Worm (Caenorhabditis elegans) whole organism, L4 larva: ENCODE data around the gene F19H6.6.

Experiments
- ceh-32 ChIP-seq: sonication (generic microtip); optimal IDR thresholded peaks from 2 replicates; lab custom pipeline; 2016; ENCODE audit warnings: mild to moderate bottlenecking, missing genetic modification characterization, missing compliant biosample characterization; ENCODE audit not compliant: poor library complexity
- egl-27 ChIP-seq: sonication (generic microtip); optimal IDR thresholded peaks from 3 replicates; lab custom pipeline; 2017; ENCODE audit warnings: missing biosample characterization, missing genetic modification reagents, missing genetic modification characterization
- fos-1 ChIP-seq: fragments of 150-350 bp; optimal IDR thresholded peaks from 2 replicates; lab custom pipeline; 2014; ENCODE audit warnings: missing biosample characterization, missing genetic modification characterization
- lin-13 ChIP-seq: fragments of 150-350 bp; optimal IDR thresholded peaks from 2 replicates; lab custom pipeline; 2014; ENCODE audit warnings: missing biosample characterization, missing genetic modification reagents, missing genetic modification characterization
- lin-39 ChIP-seq: fragments of 150-350 bp; optimal IDR thresholded peaks from 2 replicates; lab custom pipeline; 2014; ENCODE audit warnings: missing biosample characterization, missing genetic modification reagents, missing genetic modification characterization
- mep-1 ChIP-seq: fragments of 150-350 bp; sonication (generic microtip); optimal IDR thresholded peaks from 3 replicates; lab custom pipeline; 2014; ENCODE audit warnings: missing biosample characterization, missing genetic modification characterization
- nhr-25 ChIP-seq: sonication (generic microtip); optimal IDR thresholded peaks from 2 replicates; lab custom pipeline; 2017; ENCODE audit warnings: missing genetic modification characterization, mild to moderate bottlenecking, missing compliant biosample characterization, antibody characterized with exemption, moderate library complexity, borderline replicate concordance; ENCODE audit not compliant: insufficient read depth
- nhr-77 ChIP-seq: fragments of 150-350 bp; optimal IDR thresholded peaks from 2 replicates; lab custom pipeline; 2014; ENCODE audit warnings: missing biosample characterization, missing genetic modification characterization
- unc-130 ChIP-seq: sonication (generic microtip); optimal IDR thresholded peaks from 2 replicates; lab custom pipeline; 2016; ENCODE audit warnings: missing genetic modification reagents, missing genetic modification characterization, missing compliant biosample characterization
- zag-1 ChIP-seq: fragments of 150-350 bp; optimal IDR thresholded peaks from 2 replicates; lab custom pipeline; 2014; ENCODE audit warnings: missing biosample characterization, missing genetic modification characterization
- zip-2 ChIP-seq: fragments of 150-350 bp; optimal IDR thresholded peaks from 2 replicates; lab custom pipeline; 2014; ENCODE audit warnings: missing biosample characterization, missing genetic modification characterization

DNA sequence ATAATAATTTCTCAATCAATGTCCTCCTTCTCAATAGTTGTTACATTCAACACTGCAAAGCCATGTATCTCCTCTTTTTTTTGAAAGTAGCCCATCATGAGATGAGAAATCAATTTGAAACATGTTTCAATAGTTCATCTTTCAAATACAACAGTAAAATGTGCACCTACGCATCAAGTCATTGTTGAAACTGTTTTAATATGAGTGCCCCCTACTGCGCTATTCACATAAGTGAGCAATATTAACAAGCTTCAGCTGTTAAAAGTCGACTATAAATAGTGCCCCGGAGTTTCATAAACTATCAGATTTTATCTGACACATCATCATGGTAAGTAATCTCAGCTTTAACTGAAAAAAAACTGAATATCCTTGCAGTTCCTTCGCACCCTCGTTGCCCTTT, at the start of gene F19H6.6, which contains the start of gene nspc-15:
- TF ChIP-seq lin-13 (GFP tag; lab: Kevin White, UChicago) (no peak), unc-130 (GFP tag; lab: Kevin White, UChicago) (no peak), zip-2 (tag; lab: Kevin White, UChicago) (no peak), mep-1 (tag; lab: Kevin White, UChicago) (no peak), fos-1 (tag; lab: Kevin White, UChicago) (no peak), lin-39 (tag; lab: Kevin White, UChicago) (no peak), egl-27 (no peak), zag-1 (tag; lab: Kevin White, UChicago) (no peak), nhr-25 (tag; lab: Kevin White, UChicago) (no peak), ceh-32 (tag; lab: Kevin White, UChicago) (no peak), nhr-77 (no peak)
